Fruit fly (Drosophila melanogaster) whole organism, embryonic: ENCODE data around the gene Cdc14.

ENCODE experiments used
- Atf3 ChIP-seq: fragments of 200-800 bp; sonication (Bioruptor generic); optimal IDR thresholded peaks from 3 replicates; lab custom pipeline; 2016; ENCODE audit warnings: missing biosample characterization, missing genetic modification characterization
- B-H1 ChIP-seq: fragments of 200-800 bp; sonication (Bioruptor generic); IDR thresholded peaks from 3 replicates; pipeline ENCODE4 v1.3.6; 2022; ENCODE audit warnings: missing biosample characterization, missing genetic modification characterization
- CG10209 ChIP-seq: fragments of 200-800 bp; sonication (Bioruptor generic); optimal IDR thresholded peaks from 3 replicates; lab custom pipeline; 2017; ENCODE audit warnings: missing biosample characterization, mild to moderate bottlenecking, missing genetic modification characterization, missing genetic modification reagents
- CG1024 ChIP-seq: fragments of 200-800 bp; sonication (Bioruptor generic); IDR thresholded peaks from 2 replicates; pipeline ENCODE4 v1.3.6; 2022; ENCODE audit warnings: missing biosample characterization, missing genetic modification characterization
- CG10267 ChIP-seq: fragments of 200-800 bp; sonication (Bioruptor generic); optimal IDR thresholded peaks from 2 replicates; lab custom pipeline; 2018; ENCODE audit warnings: missing biosample characterization, mild to moderate bottlenecking, missing genetic modification characterization, moderate library complexity
- CG11247 ChIP-seq: fragments of 200-800 bp; sonication (Bioruptor generic); IDR thresholded peaks from 2 replicates; pipeline ENCODE4 v1.3.6; 2022; ENCODE audit warnings: missing biosample characterization, missing genetic modification characterization
- CG12104 ChIP-seq: fragments of 200-800 bp; sonication (Bioruptor generic); optimal IDR thresholded peaks from 3 replicates; lab custom pipeline; 2016; ENCODE audit warnings: missing biosample characterization, missing genetic modification characterization
- CG12744 ChIP-seq: fragments of 200-800 bp; sonication (Bioruptor generic); optimal IDR thresholded peaks from 2 replicates; lab custom pipeline; 2016; ENCODE audit warnings: missing biosample characterization, missing genetic modification characterization
- CG15514 ChIP-seq: fragments of 200-800 bp; sonication (Bioruptor generic); optimal IDR thresholded peaks from 3 replicates; lab custom pipeline; 2017; ENCODE audit warnings: missing biosample characterization, missing genetic modification characterization, mild to moderate bottlenecking, moderate library complexity, missing genetic modification reagents
- CG17186 ChIP-seq: fragments of 200-800 bp; sonication (Bioruptor generic); optimal IDR thresholded peaks from 3 replicates; lab custom pipeline; 2017; ENCODE audit warnings: missing biosample characterization, missing genetic modification reagents, missing genetic modification characterization
- CG17328 ChIP-seq: fragments of 200-800 bp; sonication (Bioruptor generic); IDR thresholded peaks from 2 replicates; pipeline ENCODE4 v1.3.6; 2022; ENCODE audit warnings: missing biosample characterization, missing genetic modification characterization
- CG17361 ChIP-seq: fragments of 200-800 bp; sonication (Bioruptor generic); IDR thresholded peaks from 3 replicates; pipeline ENCODE4 v1.3.6; 2022; ENCODE audit warnings: missing biosample characterization, missing genetic modification characterization
- CG17385 ChIP-seq: fragments of 200-800 bp; sonication (Bioruptor generic); optimal IDR thresholded peaks from 3 replicates; lab custom pipeline; 2018; ENCODE audit warnings: missing biosample characterization, mild to moderate bottlenecking, missing genetic modification characterization
- CG18599 ChIP-seq: fragments of 200-800 bp; sonication (Bioruptor generic); optimal IDR thresholded peaks from 3 replicates; lab custom pipeline; 2017; ENCODE audit warnings: missing biosample characterization, missing genetic modification characterization, mild to moderate bottlenecking, moderate library complexity, missing genetic modification reagents
- CG2202 ChIP-seq: fragments of 200-800 bp; sonication (Bioruptor generic); optimal IDR thresholded peaks from 2 replicates; lab custom pipeline; 2018; ENCODE audit warnings: missing biosample characterization, mild to moderate bottlenecking, missing genetic modification characterization
- CG3847 ChIP-seq: fragments of 200-800 bp; sonication (Bioruptor generic); IDR thresholded peaks from 2 replicates; pipeline ENCODE4 v1.3.6; 2022; ENCODE audit warnings: missing biosample characterization, missing genetic modification characterization
- CG43689 ChIP-seq: fragments of 200-800 bp; sonication (Bioruptor generic); IDR thresholded peaks from 2 replicates; pipeline ENCODE4 v1.3.6; 2022; ENCODE audit warnings: missing biosample characterization, missing genetic modification characterization
- CG6689 ChIP-seq: fragments of 200-800 bp; sonication (Bioruptor generic); IDR thresholded peaks from 2 replicates; pipeline ENCODE4 v1.3.6; 2022; ENCODE audit warnings: missing biosample characterization, missing genetic modification characterization
- CG8290 ChIP-seq, 3 experiments: fragments of 200-800 bp; sonication (Bioruptor generic); optimal IDR thresholded peaks; 2 replicates each; lab custom pipeline; 2016 to 2019; ENCODE audit warnings: missing biosample characterization in 3 of 3, missing genetic modification characterization in 3 of 3, mild to moderate bottlenecking in 2 of 3, moderate library complexity in 1 of 3
- CG8478 ChIP-seq: fragments of >200 bp; optimal IDR thresholded peaks from 2 replicates; lab custom pipeline; 2018
- CG8765 ChIP-seq: fragments of 200-800 bp; sonication (Bioruptor generic); IDR thresholded peaks from 2 replicates; pipeline ENCODE4 v1.3.6; 2022; ENCODE audit warnings: missing biosample characterization, missing genetic modification characterization
- CG9215 ChIP-seq: fragments of 200-800 bp; sonication (Bioruptor generic); IDR thresholded peaks from 2 replicates; pipeline ENCODE4 v1.3.6; 2022; ENCODE audit warnings: missing biosample characterization, missing genetic modification characterization
- CG9876 ChIP-seq: fragments of 200-800 bp; sonication (Bioruptor generic); optimal IDR thresholded peaks from 2 replicates; lab custom pipeline; 2016; ENCODE audit warnings: missing biosample characterization, missing genetic modification characterization
- MESR4 ChIP-seq: fragments of 200-800 bp; sonication (Bioruptor generic); optimal IDR thresholded peaks from 2 replicates; lab custom pipeline; 2018; ENCODE audit warnings: missing biosample characterization, mild to moderate bottlenecking, missing genetic modification characterization, moderate library complexity
- Med ChIP-seq: fragments of 200-800 bp; sonication (Bioruptor generic); peaks from one replicate; lab custom pipeline; 2016; ENCODE audit warnings: missing biosample characterization, missing genetic modification characterization, mild to moderate bottlenecking, inconsistent platforms, moderate library complexity
- Myb ChIP-seq: fragments of 200-800 bp; sonication (Bioruptor generic); optimal IDR thresholded peaks from 2 replicates; lab custom pipeline; 2016; ENCODE audit warnings: missing biosample characterization, missing genetic modification characterization
- NC2β ChIP-seq: fragments of 200-800 bp; sonication (Bioruptor generic); optimal IDR thresholded peaks from 2 replicates; lab custom pipeline; 2016; ENCODE audit warnings: missing biosample characterization, missing genetic modification characterization
- Nf-YC ChIP-seq: fragments of 200-800 bp; optimal IDR thresholded peaks from 3 replicates; lab custom pipeline; 2019; ENCODE audit warnings: missing biosample characterization, mild to moderate bottlenecking, missing genetic modification characterization, moderate library complexity
- Pdp1 ChIP-seq, 2 experiments: fragments of 200-800 bp; sonication (Bioruptor generic); optimal IDR thresholded peaks; 3 replicates each; lab custom pipeline; 2016; ENCODE audit warnings: missing biosample characterization in 2 of 2, missing genetic modification characterization in 2 of 2, mild to moderate bottlenecking in 1 of 2, moderate library complexity in 1 of 2
- Xbp1 ChIP-seq: fragments of 200-800 bp; sonication (Bioruptor generic); optimal IDR thresholded peaks from 3 replicates; lab custom pipeline; 2016; ENCODE audit warnings: missing biosample characterization, mild to moderate bottlenecking, missing genetic modification characterization
- aop ChIP-seq: fragments of 200-800 bp; sonication (Bioruptor generic); IDR thresholded peaks from 2 replicates; pipeline ENCODE4 v1.3.6; 2022; ENCODE audit warnings: missing biosample characterization, missing genetic modification characterization
- bigmax ChIP-seq: fragments of 200-800 bp; sonication (Bioruptor generic); optimal IDR thresholded peaks from 2 replicates; lab custom pipeline; 2018; ENCODE audit warnings: missing biosample characterization, mild to moderate bottlenecking, missing genetic modification characterization
- chn ChIP-seq: fragments of 200-800 bp; sonication (Bioruptor generic); optimal IDR thresholded peaks from 2 replicates; lab custom pipeline; 2016; ENCODE audit warnings: missing biosample characterization, missing genetic modification characterization
- disco-r ChIP-seq: fragments of 200-800 bp; sonication (Bioruptor generic); optimal IDR thresholded peaks from 2 replicates; lab custom pipeline; 2016; ENCODE audit warnings: missing biosample characterization, missing genetic modification characterization
- exex ChIP-seq: fragments of 200-800 bp; sonication (Bioruptor generic); optimal IDR thresholded peaks from 4 replicates; lab custom pipeline; 2018; ENCODE audit warnings: missing biosample characterization, mild to moderate bottlenecking, missing genetic modification characterization, moderate library complexity
- gsb-n ChIP-seq: fragments of 200-800 bp; sonication (Bioruptor generic); optimal IDR thresholded peaks from 3 replicates; lab custom pipeline; 2018; ENCODE audit warnings: missing biosample characterization, mild to moderate bottlenecking, missing genetic modification characterization
- kni ChIP-seq: fragments of 200-800 bp; sonication (Bioruptor generic); optimal IDR thresholded peaks from 3 replicates; lab custom pipeline; 2017; ENCODE audit warnings: mild to moderate bottlenecking, missing biosample characterization, missing genetic modification reagents, missing genetic modification characterization
- luna ChIP-seq: fragments of 200-800 bp; sonication (Bioruptor generic); optimal IDR thresholded peaks from 2 replicates; lab custom pipeline; 2016; ENCODE audit warnings: missing biosample characterization, missing genetic modification characterization
- otp ChIP-seq: fragments of 200-800 bp; sonication (Bioruptor generic); IDR thresholded peaks from 3 replicates; pipeline ENCODE4, ENCODE4 v1.3.6; 2022; ENCODE audit warnings: missing biosample characterization, missing genetic modification characterization
- peb ChIP-seq: fragments of 200-800 bp; sonication (Bioruptor generic); IDR thresholded peaks from 2 replicates; pipeline ENCODE4 v1.3.6; 2022; ENCODE audit warnings: missing biosample characterization, missing genetic modification characterization
- prd ChIP-seq, 3 experiments: fragments of >200 bp in 2 of 3; fragments of 200-800 bp in 1 of 3; sonication (Bioruptor generic) in 1 of 3; optimal IDR thresholded peaks in 2 of 3; IDR thresholded peaks in 1 of 3; 2 replicates in 2 of 3; 3 replicates in 1 of 3; pipeline versions ENCODE4 v1.3.6 to Lab custom; 2017 to 2022; ENCODE audit warnings: missing biosample characterization in 1 of 3, missing genetic modification characterization in 1 of 3
- pros ChIP-seq: fragments of 200-800 bp; sonication (Bioruptor generic); optimal IDR thresholded peaks from 3 replicates; lab custom pipeline; 2019; ENCODE audit warnings: missing biosample characterization, mild to moderate bottlenecking, missing genetic modification characterization, moderate library complexity
- pzg ChIP-seq: fragments of 200-800 bp; sonication (Bioruptor generic); optimal IDR thresholded peaks from 3 replicates; lab custom pipeline; 2018; ENCODE audit warnings: missing biosample characterization, mild to moderate bottlenecking, missing genetic modification characterization, moderate library complexity
- ranshi ChIP-seq: fragments of 200-800 bp; sonication (Bioruptor generic); IDR thresholded peaks from 2 replicates; pipeline ENCODE4 v1.3.6; 2022; ENCODE audit warnings: missing biosample characterization, missing genetic modification characterization
- repo ChIP-seq: fragments of 200-800 bp; sonication (Bioruptor generic); optimal IDR thresholded peaks from 2 replicates; lab custom pipeline; 2016; ENCODE audit warnings: missing biosample characterization, missing genetic modification characterization
- row ChIP-seq: fragments of 200-800 bp; sonication (Bioruptor generic); IDR thresholded peaks from 3 replicates; pipeline ENCODE4 v1.3.6; 2022; ENCODE audit warnings: missing biosample characterization, missing genetic modification characterization
- shn ChIP-seq: fragments of 200-800 bp; sonication (Bioruptor generic); optimal IDR thresholded peaks from 3 replicates; lab custom pipeline; 2016; ENCODE audit warnings: missing biosample characterization, missing genetic modification characterization
- slbo ChIP-seq: fragments of 200-800 bp; sonication (Bioruptor generic); IDR thresholded peaks from 2 replicates; pipeline ENCODE4 v1.3.6; 2022; ENCODE audit warnings: missing biosample characterization, missing genetic modification characterization
- toy ChIP-seq: fragments of 200-800 bp; sonication (Bioruptor generic); IDR thresholded peaks from 2 replicates; pipeline ENCODE4 v1.3.6; 2022; ENCODE audit warnings: missing biosample characterization, missing genetic modification characterization
- z ChIP-seq: fragments of 200-800 bp; sonication (Bioruptor generic); IDR thresholded peaks from 3 replicates; pipeline ENCODE4 v1.3.6; 2022; ENCODE audit warnings: missing biosample characterization, missing genetic modification characterization
- zen2 ChIP-seq: fragments of 200-800 bp; sonication (Bioruptor generic); IDR thresholded peaks from 3 replicates; pipeline ENCODE4 v1.3.6; 2022; ENCODE audit warnings: missing biosample characterization, missing genetic modification characterization; ENCODE audit not compliant: partially characterized antibody

The Cdc14 gene

DNA sequence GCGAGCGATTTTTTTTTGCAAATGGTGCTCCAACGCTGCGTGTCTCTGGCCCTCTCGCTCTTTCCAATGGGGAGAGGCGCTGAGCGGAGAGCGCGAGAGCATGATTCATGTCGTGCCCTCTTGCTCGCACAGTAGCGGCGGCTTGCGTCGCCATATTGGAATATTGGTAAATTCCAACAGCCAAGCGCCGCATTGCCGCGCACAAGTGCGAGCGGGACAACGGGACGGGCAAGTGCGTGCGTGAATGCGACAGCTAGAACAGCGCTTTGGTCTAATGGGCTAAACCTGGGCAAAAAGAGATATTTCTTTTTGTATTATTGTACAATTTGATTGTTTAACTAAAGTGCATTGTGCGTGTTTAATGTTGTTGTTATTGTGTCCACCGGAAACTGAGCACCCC lies 17.7 kb upstream of the Cdc14 start (continued):
- TF ChIP-seq CG6689 (GFP tag; lab: Robert Waterston, UW) (peak; percentile 13; the same call in 1 of the 2 replicates), disco-r (GFP tag; lab: Kevin White, UChicago) (peak; percentile 26), CG2202 (tag; lab: Kevin White, UChicago) (no peak), CG11247 (GFP tag; lab: Robert Waterston, UW) (no peak; the same call in 1 of the 2 replicates), bigmax (peak; percentile 29), B-H1 (GFP tag; lab: Robert Waterston, UW) (no peak), pzg (GFP tag; lab: Kevin White, UChicago) (peak; percentile 28), CG3847 (GFP tag; lab: Robert Waterston, UW) (peak; percentile 45; the same call in 1 of the 2 replicates), ranshi (no peak), aop (no peak), repo (GFP tag; lab: Kevin White, UChicago) (no peak), Pdp1 (GFP tag; optimal IDR thresholded peaks at IDR 0.05; lab: Kevin White, UChicago) (peak in 1 of 2 experiments; percentile 14), pros (GFP tag; lab: Kevin White, UChicago) (peak; percentile 9), MESR4 (GFP tag; lab: Kevin White, UChicago) (peak; percentile 13), exex (peak; percentile 26), zen2 (GFP tag; lab: Robert Waterston, UW) (no peak), CG15514 (GFP tag; lab: Kevin White, UChicago) (peak; percentile 51), CG12744 (GFP tag; lab: Kevin White, UChicago) (no peak), CG18599 (GFP tag; lab: Kevin White, UChicago) (peak; percentile 42), CG43689 (no peak), CG8765 (GFP tag; lab: Robert Waterston, UW) (0 out of 2 replicates have a peak, but pooled peaks have one; percentile 59), CG9876 (GFP tag; lab: Kevin White, UChicago) (no peak), otp (GFP tag; lab: Robert Waterston, UW) (0 out of 3 replicates have a peak, but pooled peaks have one; percentile 23), CG9215 (GFP tag; lab: Robert Waterston, UW) (peak; percentile 21; the same call in 1 of the 2 replicates), NC2β (GFP tag; lab: Kevin White, UChicago) (no peak), shn (GFP tag; lab: Kevin White, UChicago) (no peak), Atf3 (GFP tag; lab: Kevin White, UChicago) (no peak), z (GFP tag; lab: Robert Waterston, UW) (no peak), Med (GFP tag; lab: Kevin White, UChicago) (peak; percentile 92), luna (GFP tag; lab: Kevin White, UChicago) (no peak), chn (GFP tag; lab: Kevin White, UChicago) (peak; percentile 25), CG17361 (GFP tag; lab: Robert Waterston, UW) (no peak), Xbp1 (GFP tag; lab: Kevin White, UChicago) (peak; percentile 13), CG8290 (GFP tag; optimal IDR thresholded peaks at IDR 0.05; lab: Kevin White, UChicago) (peak; percentile 30), CG8290 (tag; optimal IDR thresholded peaks at IDR 0.05; lab: Kevin White, UChicago) (peak; percentile 20 to 79), CG10209 (GFP tag; lab: Kevin White, UChicago) (no peak), kni (GFP tag; lab: Kevin White, UChicago) (peak; percentile 55), Myb (no peak), CG17186 (peak; percentile 30), CG17328 (GFP tag; lab: Robert Waterston, UW) (no peak), CG17385 (peak; percentile 13), gsb-n (tag; lab: Kevin White, UChicago) (no peak), Nf-YC (tag; lab: Kevin White, UChicago) (peak; percentile 89), toy (GFP tag; lab: Robert Waterston, UW) (no peak), slbo (peak; percentile 50), CG1024 (GFP tag; lab: Robert Waterston, UW) (no peak), peb (GFP tag; lab: Robert Waterston, UW) (no peak), prd (optimal IDR thresholded peaks at IDR 0.05; lab: Kevin White, UChicago) (no peak), prd (GFP tag; IDR thresholded peaks at IDR 0.05; lab: Robert Waterston, UW) (no peak), CG12104 (GFP tag; lab: Kevin White, UChicago) (no peak), CG8478 (lab: Kevin White, UChicago) (peak; percentile 99), row (GFP tag; lab: Robert Waterston, UW) (no peak), CG10267 (tag; lab: Kevin White, UChicago) (no peak)
